Fruit fly (Drosophila melanogaster) whole organism, embryonic: Measurements from ENCODE around the gene CG31211.
A peak's percentile ranks its signal among the peaks of the same experiment; 100 is the strongest.

Experiments
- Aef1 ChIP-seq: fragments of 200-800 bp; sonication (Bioruptor generic); IDR thresholded peaks from 3 replicates; pipeline ENCODE4 v1.3.6; 2022; ENCODE audit warnings: missing biosample characterization, missing genetic modification characterization
- CG10959 ChIP-seq: fragments of 200-800 bp; sonication (Bioruptor generic); IDR thresholded peaks from 2 replicates; pipeline ENCODE4 v1.3.6; 2022; ENCODE audit warnings: missing biosample characterization, missing genetic modification characterization
- CG11093 ChIP-seq: fragments of 200-800 bp; sonication (Bioruptor generic); IDR thresholded peaks from 3 replicates; pipeline ENCODE4 v1.3.6; 2022; ENCODE audit warnings: missing biosample characterization, missing genetic modification characterization
- CG11456 ChIP-seq: fragments of 200-800 bp; sonication (Bioruptor generic); IDR thresholded peaks from 3 replicates; pipeline ENCODE4 v1.3.6; 2022; ENCODE audit warnings: missing biosample characterization, missing genetic modification characterization
- CG12219 ChIP-seq: fragments of 200-800 bp; sonication (Bioruptor generic); optimal IDR thresholded peaks from 3 replicates; lab custom pipeline; 2018; ENCODE audit warnings: missing biosample characterization, mild to moderate bottlenecking, missing genetic modification characterization
- CG12942 ChIP-seq: fragments of 200-800 bp; sonication (Bioruptor generic); optimal IDR thresholded peaks from 3 replicates; lab custom pipeline; 2016; ENCODE audit warnings: missing biosample characterization, missing genetic modification characterization
- CG13624 ChIP-seq: fragments of 200-800 bp; sonication (Bioruptor generic); optimal IDR thresholded peaks from 2 replicates; lab custom pipeline; 2016; ENCODE audit warnings: missing biosample characterization, missing genetic modification characterization
- CG13775 ChIP-seq: fragments of 200-800 bp; sonication (Bioruptor generic); optimal IDR thresholded peaks from 3 replicates; lab custom pipeline; 2017; ENCODE audit warnings: missing biosample characterization, mild to moderate bottlenecking, missing genetic modification characterization
- CG1603 ChIP-seq: fragments of 200-800 bp; sonication (Bioruptor generic); optimal IDR thresholded peaks from 2 replicates; lab custom pipeline; 2019; ENCODE audit warnings: missing biosample characterization, mild to moderate bottlenecking, missing genetic modification characterization, moderate library complexity
- CG16863 ChIP-seq: fragments of 200-800 bp; sonication (Bioruptor generic); optimal IDR thresholded peaks from 3 replicates; lab custom pipeline; 2016; ENCODE audit warnings: missing biosample characterization, missing genetic modification characterization
- CG17328 ChIP-seq: fragments of 200-800 bp; sonication (Bioruptor generic); IDR thresholded peaks from 2 replicates; pipeline ENCODE4 v1.3.6; 2022; ENCODE audit warnings: missing biosample characterization, missing genetic modification characterization
- CG2120 ChIP-seq: fragments of 200-800 bp; sonication (Bioruptor generic); optimal IDR thresholded peaks from 3 replicates; lab custom pipeline; 2016; ENCODE audit warnings: missing biosample characterization, missing genetic modification characterization
- CG3281 ChIP-seq: fragments of 200-800 bp; sonication (Bioruptor generic); optimal IDR thresholded peaks from 3 replicates; lab custom pipeline; 2017; ENCODE audit warnings: missing biosample characterization, mild to moderate bottlenecking, missing genetic modification characterization
- CG34224 ChIP-seq: fragments of 200-800 bp; sonication (Bioruptor generic); IDR thresholded peaks from 3 replicates; pipeline ENCODE4 v1.3.6; 2022; ENCODE audit warnings: missing biosample characterization, missing genetic modification characterization; ENCODE audit not compliant: partially characterized antibody
- CG3995 ChIP-seq: fragments of 200-800 bp; sonication (Bioruptor generic); optimal IDR thresholded peaks from 3 replicates; lab custom pipeline; 2016; ENCODE audit warnings: missing biosample characterization, missing genetic modification characterization
- CG6175 ChIP-seq: fragments of 200-800 bp; sonication (Bioruptor generic); IDR thresholded peaks from 3 replicates; pipeline ENCODE4 v1.3.6; 2022; ENCODE audit warnings: missing biosample characterization, missing genetic modification characterization
- CG6765 ChIP-seq: fragments of 200-800 bp; sonication (Bioruptor generic); optimal IDR thresholded peaks from 3 replicates; lab custom pipeline; 2017; ENCODE audit warnings: missing biosample characterization, mild to moderate bottlenecking, missing genetic modification characterization
- CG6791 ChIP-seq: fragments of 200-800 bp; sonication (Bioruptor generic); IDR thresholded peaks from 3 replicates; pipeline ENCODE4 v1.3.6; 2022; ENCODE audit warnings: missing biosample characterization, missing genetic modification characterization; ENCODE audit not compliant: partially characterized antibody
- CG8089 ChIP-seq: fragments of 200-800 bp; sonication (Bioruptor generic); optimal IDR thresholded peaks from 3 replicates; lab custom pipeline; 2016; ENCODE audit warnings: missing biosample characterization, missing genetic modification characterization
- Dip2 ChIP-seq: fragments of 200-800 bp; sonication (Bioruptor generic); IDR thresholded peaks from 2 replicates; pipeline ENCODE4 v1.3.6; 2022; ENCODE audit warnings: missing biosample characterization, missing genetic modification characterization
- Eip74EF ChIP-seq, 2 experiments: fragments of 200-800 bp in 1 of 2; fragments of >200 bp in 1 of 2; sonication (Bioruptor generic) in 1 of 2; optimal IDR thresholded peaks; 2 replicates each; lab custom pipeline; 2017 to 2019; ENCODE audit warnings: missing biosample characterization in 2 of 2, missing genetic modification characterization in 2 of 2, mild to moderate bottlenecking in 1 of 2, moderate library complexity in 1 of 2
- Fer2 ChIP-seq: fragments of 200-800 bp; sonication (Bioruptor generic); optimal IDR thresholded peaks from 2 replicates; lab custom pipeline; 2018; ENCODE audit warnings: missing biosample characterization, mild to moderate bottlenecking, missing genetic modification characterization, moderate library complexity
- Hr51 ChIP-seq, 2 experiments: fragments of 200-800 bp; sonication (Bioruptor generic); optimal IDR thresholded peaks; 2 replicates in 1 of 2; 3 replicates in 1 of 2; lab custom pipeline; 2016 to 2018; ENCODE audit warnings: missing biosample characterization in 2 of 2, missing genetic modification characterization in 2 of 2, mild to moderate bottlenecking in 1 of 2, moderate library complexity in 1 of 2
- Neu2 ChIP-seq: fragments of 200-800 bp; sonication (Bioruptor generic); optimal IDR thresholded peaks from 3 replicates; lab custom pipeline; 2016; ENCODE audit warnings: missing biosample characterization, missing genetic modification characterization, borderline replicate concordance
- Nf-YC ChIP-seq: fragments of 200-800 bp; optimal IDR thresholded peaks from 3 replicates; lab custom pipeline; 2019; ENCODE audit warnings: missing biosample characterization, mild to moderate bottlenecking, missing genetic modification characterization, moderate library complexity
- NfI ChIP-seq: fragments of 200-800 bp; sonication (Bioruptor generic); optimal IDR thresholded peaks from 3 replicates; lab custom pipeline; 2018; ENCODE audit warnings: missing biosample characterization, mild to moderate bottlenecking, missing genetic modification characterization, moderate library complexity
- Ptx1 ChIP-seq: fragments of 200-800 bp; sonication (Bioruptor generic); IDR thresholded peaks from 2 replicates; pipeline ENCODE4 v1.3.6; 2022; ENCODE audit warnings: missing biosample characterization, missing genetic modification characterization
- Rfx ChIP-seq: fragments of 200-800 bp; sonication (Bioruptor generic); IDR thresholded peaks from 2 replicates; pipeline ENCODE4 v1.3.6; 2022; ENCODE audit warnings: missing biosample characterization, missing genetic modification characterization
- Ssrp ChIP-seq: fragments of 200-800 bp; sonication (Bioruptor generic); optimal IDR thresholded peaks from 2 replicates; lab custom pipeline; 2018; ENCODE audit warnings: missing biosample characterization, mild to moderate bottlenecking, missing genetic modification characterization, moderate library complexity
- chif ChIP-seq, 2 experiments: fragments of 200-800 bp; sonication (Bioruptor generic); optimal IDR thresholded peaks; 3 replicates each; lab custom pipeline; 2016; ENCODE audit warnings: missing biosample characterization in 2 of 2, missing genetic modification characterization in 2 of 2
- chinmo ChIP-seq: fragments of 200-800 bp; sonication (Bioruptor generic); IDR thresholded peaks from 4 replicates; pipeline ENCODE4 v1.3.6; 2022; ENCODE audit warnings: missing biosample characterization, missing genetic modification characterization; ENCODE audit not compliant: partially characterized antibody
- dysf ChIP-seq: fragments of 200-800 bp; sonication (Bioruptor generic); IDR thresholded peaks from 3 replicates; pipeline ENCODE4 v1.3.6; 2022; ENCODE audit warnings: missing biosample characterization, missing genetic modification characterization
- eve ChIP-seq, 2 experiments: fragments of >200 bp; optimal IDR thresholded peaks; 2 replicates each; lab custom pipeline; 2017; ENCODE audit warnings: missing biosample characterization in 2 of 2, missing genetic modification characterization in 2 of 2
- h ChIP-seq: fragments of >200 bp; optimal IDR thresholded peaks from 2 replicates; lab custom pipeline; 2017
- ham ChIP-seq: fragments of 200-800 bp; sonication (Bioruptor generic); IDR thresholded peaks from 2 replicates; pipeline ENCODE4 v1.3.6; 2022; ENCODE audit warnings: missing biosample characterization, missing genetic modification characterization
- hkb ChIP-seq, 2 experiments: fragments of 200-800 bp in 1 of 2; fragments of >200 bp in 1 of 2; sonication (Bioruptor generic) in 1 of 2; IDR thresholded peaks in 1 of 2; optimal IDR thresholded peaks in 1 of 2; 2 replicates each; pipeline versions ENCODE4 v1.3.6 to Lab custom; 2017 to 2022; ENCODE audit warnings: missing biosample characterization in 1 of 2, missing genetic modification characterization in 1 of 2
- hth ChIP-seq: fragments of >200 bp; optimal IDR thresholded peaks from 2 replicates; lab custom pipeline; 2017; ENCODE audit warnings: inconsistent platforms
- insv ChIP-seq, 2 experiments: fragments of 200-800 bp; sonication (Bioruptor generic); optimal IDR thresholded peaks; 3 replicates each; lab custom pipeline; 2016 to 2018; ENCODE audit warnings: missing biosample characterization in 2 of 2, missing genetic modification characterization in 2 of 2
- lilli ChIP-seq: fragments of 200-800 bp; sonication (Bioruptor generic); optimal IDR thresholded peaks from 3 replicates; lab custom pipeline; 2016; ENCODE audit warnings: missing biosample characterization, missing genetic modification characterization
- nmo ChIP-seq: fragments of 200-800 bp; sonication (Bioruptor generic); optimal IDR thresholded peaks from 2 replicates; lab custom pipeline; 2018; ENCODE audit warnings: missing biosample characterization, mild to moderate bottlenecking, missing genetic modification characterization, moderate library complexity
- nom ChIP-seq: fragments of 200-800 bp; sonication (Bioruptor generic); optimal IDR thresholded peaks from 2 replicates; lab custom pipeline; 2017; ENCODE audit warnings: missing biosample characterization, missing genetic modification characterization, mild to moderate bottlenecking, moderate library complexity, missing genetic modification reagents
- pan ChIP-seq, 4 experiments: fragments of >200 bp in 3 of 4; fragments of 200-800 bp in 1 of 4; sonication (Bioruptor generic) in 1 of 4; optimal IDR thresholded peaks in 3 of 4; IDR thresholded peaks in 1 of 4; 2 replicates each; pipeline versions ENCODE4 v1.3.6 to Lab custom; 2017 to 2022; ENCODE audit warnings: missing biosample characterization in 2 of 4, missing genetic modification characterization in 2 of 4, mixed read lengths in 1 of 4
- pho ChIP-seq: fragments of 200-800 bp; sonication (Bioruptor generic); optimal IDR thresholded peaks from 2 replicates; lab custom pipeline; 2016; ENCODE audit warnings: missing biosample characterization, missing genetic modification characterization
- phol ChIP-seq: fragments of 200-800 bp; sonication (Bioruptor generic); optimal IDR thresholded peaks from 3 replicates; lab custom pipeline; 2018; ENCODE audit warnings: missing biosample characterization, mild to moderate bottlenecking, missing genetic modification characterization, moderate library complexity
- pnt ChIP-seq: fragments of 200-800 bp; sonication (Bioruptor generic); optimal IDR thresholded peaks from 3 replicates; lab custom pipeline; 2016; ENCODE audit warnings: missing biosample characterization, missing genetic modification characterization
- slbo ChIP-seq: fragments of 200-800 bp; sonication (Bioruptor generic); IDR thresholded peaks from 2 replicates; pipeline ENCODE4 v1.3.6; 2022; ENCODE audit warnings: missing biosample characterization, missing genetic modification characterization
- sug ChIP-seq: fragments of 200-800 bp; optimal IDR thresholded peaks from 2 replicates; lab custom pipeline; 2019; ENCODE audit warnings: missing biosample characterization, mild to moderate bottlenecking, missing genetic modification characterization, moderate library complexity
- tgo ChIP-seq: fragments of 200-800 bp; sonication (Bioruptor generic); IDR thresholded peaks from 3 replicates; pipeline ENCODE4 v1.3.6; 2022; ENCODE audit warnings: missing biosample characterization, missing genetic modification characterization
- tx ChIP-seq: fragments of 200-800 bp; sonication (Bioruptor generic); optimal IDR thresholded peaks from 2 replicates; lab custom pipeline; 2016; ENCODE audit warnings: missing biosample characterization, missing genetic modification characterization
- unc-4 ChIP-seq: fragments of 200-800 bp; sonication (Bioruptor generic); IDR thresholded peaks from 2 replicates; pipeline ENCODE4 v1.3.6; 2022; ENCODE audit warnings: missing biosample characterization, missing genetic modification characterization; ENCODE audit not compliant: partially characterized antibody

CG31211 gene

dm6 chr3R:11920605-11921004 lies 28.9 kb upstream of the CG31211 start (continued):
- TF ChIP-seq hth (lab: Kevin White, UChicago) (no peak), Neu2 (GFP tag; lab: Kevin White, UChicago) (no peak), Dip2 (no peak), chinmo (GFP tag; lab: Robert Waterston, UW) (no peak), Hr51 (GFP tag; optimal IDR thresholded peaks at IDR 0.05; lab: Kevin White, UChicago) (peak in 1 of 2 experiments; percentile 30), Ptx1 (GFP tag; lab: Robert Waterston, UW) (peak; percentile 52), CG13624 (GFP tag; lab: Kevin White, UChicago) (no peak), tgo (peak; percentile 46; the same call in 2 of the 3 replicates), nmo (GFP tag; lab: Kevin White, UChicago) (peak; percentile 33), CG17328 (peak; percentile 23; the same call in 1 of the 2 replicates), h (lab: Kevin White, UChicago) (no peak), CG1603 (no peak), chif (GFP tag; optimal IDR thresholded peaks at IDR 0.05; lab: Kevin White, UChicago) (peak in 1 of 2 experiments; percentile 7), CG3281 (GFP tag; lab: Kevin White, UChicago) (peak; percentile 2), CG11093 (0 out of 3 replicates have a peak, but pooled peaks have one; percentile 37), CG10959 (no peak), dysf (GFP tag; lab: Robert Waterston, UW) (peak; percentile 62; the same call in 2 of the 3 replicates), nom (GFP tag; lab: Kevin White, UChicago) (peak; percentile 40), Nf-YC (no peak), ham (no peak), CG6765 (GFP tag; lab: Kevin White, UChicago) (no peak), CG2120 (peak; percentile 27), CG3995 (GFP tag; lab: Kevin White, UChicago) (no peak), CG34224 (GFP tag; lab: Robert Waterston, UW) (no peak), tx (GFP tag; lab: Kevin White, UChicago) (no peak), eve (GFP tag; optimal IDR thresholded peaks at IDR 0.05; lab: Kevin White, UChicago) (no peak), Eip74EF (GFP tag; optimal IDR thresholded peaks at IDR 0.05; lab: Kevin White, UChicago) (no peak), CG12219 (GFP tag; lab: Kevin White, UChicago) (peak; percentile 12), CG13775 (GFP tag; lab: Kevin White, UChicago) (peak; percentile 11), slbo (peak; percentile 43; the same call in 1 of the 2 replicates), CG11456 (GFP tag; lab: Robert Waterston, UW) (no peak), pan (optimal IDR thresholded peaks at IDR 0.05; lab: Kevin White, UChicago) (no peak), pan (GFP tag; optimal IDR thresholded peaks at IDR 0.05 in 1 of 2, IDR thresholded peaks at IDR 0.05 in 1 of 2) (peak in 1 of 2 experiments; percentile 55), CG6791 (GFP tag; lab: Robert Waterston, UW) (no peak), NfI (GFP tag; lab: Kevin White, UChicago) (peak; percentile 7), CG6175 (no peak), Rfx (GFP tag; lab: Robert Waterston, UW) (peak; percentile 48; the same call in 1 of the 2 replicates), pnt (GFP tag; lab: Kevin White, UChicago) (peak; percentile 46), sug (no peak), Aef1 (0 out of 3 replicates have a peak, but pooled peaks have one; percentile 13), CG16863 (no peak), unc-4 (GFP tag; lab: Robert Waterston, UW) (no peak), CG12942 (GFP tag; lab: Kevin White, UChicago) (no peak), CG8089 (GFP tag; lab: Kevin White, UChicago) (no peak), insv (GFP tag; optimal IDR thresholded peaks at IDR 0.05; lab: Kevin White, UChicago) (no peak), lilli (GFP tag; lab: Kevin White, UChicago) (peak; percentile 0), Ssrp (tag; lab: Kevin White, UChicago) (no peak), phol (tag; lab: Kevin White, UChicago) (no peak), pho (no peak), hkb (optimal IDR thresholded peaks at IDR 0.05; lab: Kevin White, UChicago) (no peak), hkb (GFP tag; IDR thresholded peaks at IDR 0.05; lab: Robert Waterston, UW) (peak; percentile 51; the same call in 1 of the 2 replicates), Fer2 (tag; lab: Kevin White, UChicago) (no peak)
